Worm (Caenorhabditis elegans) whole organism, midembryonic: ENCODE results near the gene C25E10.8.

ENCODE experiments used
- cog-1 ChIP-seq: sonication (generic microtip); optimal IDR thresholded peaks from 2 replicates; lab custom pipeline; 2016; ENCODE audit warnings: missing genetic modification characterization, missing compliant biosample characterization
- flt-1 ChIP-seq: fragments of 200-800 bp; sonication (Bioruptor generic); IDR thresholded peaks from 2 replicates; pipeline ENCODE4 v1.3.6; 2022; ENCODE audit warnings: missing genetic modification characterization, missing compliant biosample characterization
- klf-2 ChIP-seq: fragments of 200-800 bp; sonication (Bioruptor generic); conservative IDR thresholded peaks from 2 replicates; pipeline ENCODE4 v1.3.6; 2022; ENCODE audit warnings: missing genetic modification reagents, missing genetic modification characterization, missing compliant biosample characterization
- med-1 ChIP-seq: sonication (generic microtip); optimal IDR thresholded peaks from 2 replicates; lab custom pipeline; 2017; ENCODE audit warnings: missing genetic modification characterization, mild to moderate bottlenecking, missing compliant biosample characterization, antibody characterized with exemption, missing genetic modification reagents; ENCODE audit not compliant: insufficient read depth
- ref-1 ChIP-seq: fragments of 200-800 bp; sonication (Bioruptor generic); conservative IDR thresholded peaks from 2 replicates; pipeline ENCODE4 v1.3.6; 2022; ENCODE audit warnings: missing genetic modification reagents, missing genetic modification characterization, missing compliant biosample characterization
- tab-1 ChIP-seq: fragments of 200-800 bp; sonication (Bioruptor generic); IDR thresholded peaks from 2 replicates; pipeline ENCODE4 v1.3.6; 2022; ENCODE audit warnings: missing genetic modification characterization, missing compliant biosample characterization
- ztf-23 ChIP-seq: fragments of 200-800 bp; sonication (Bioruptor generic); IDR thresholded peaks from 2 replicates; pipeline ENCODE4 v1.3.6; 2022; ENCODE audit warnings: missing genetic modification reagents, missing genetic modification characterization, missing compliant biosample characterization
- ztf-29 ChIP-seq: fragments of 200-800 bp; sonication (Bioruptor generic); IDR thresholded peaks from 2 replicates; pipeline ENCODE4 v1.3.6; 2022; ENCODE audit warnings: missing genetic modification reagents, missing genetic modification characterization, missing compliant biosample characterization

DNA sequence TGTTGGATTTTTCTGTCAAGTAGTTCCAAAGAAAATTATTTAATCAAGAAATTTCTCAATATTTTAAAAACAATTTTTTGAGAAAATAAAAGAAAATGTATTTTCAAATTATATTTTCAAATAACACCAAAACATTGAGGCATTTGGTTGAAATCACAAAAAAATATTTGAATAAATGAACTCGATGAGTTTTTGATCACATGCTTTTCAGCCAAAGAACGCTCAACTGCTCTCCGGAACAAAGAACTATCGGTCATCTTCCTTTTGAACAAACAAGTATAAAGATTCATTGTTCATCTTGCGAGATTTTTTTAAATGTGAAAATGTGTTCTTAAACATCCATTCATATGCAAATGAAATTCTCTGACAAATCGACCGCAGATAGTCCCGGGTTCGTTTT lies 41.1 kb upstream of the C25E10.8 start:
- TF ChIP-seq klf-2 (GFP tag; lab: Robert Waterston, UW): no peak
- TF ChIP-seq ref-1: no peak
- TF ChIP-seq med-1 (GFP tag; lab: Kevin White, UChicago): no peak
- no peak for TF ChIP-seq cog-1 (tag; lab: Kevin White, UChicago)
- no peak for TF ChIP-seq flt-1 (GFP tag; lab: Robert Waterston, UW)
- no peak for TF ChIP-seq tab-1
- no peak for TF ChIP-seq ztf-23 (GFP tag; lab: Robert Waterston, UW)
- TF ChIP-seq ztf-29 (GFP tag; lab: Robert Waterston, UW): no peak
